Worm (Caenorhabditis elegans) whole organism, L2 larva: ENCODE results near the gene cyp-33E1.

ENCODE experiments used
- C34F6.9 ChIP-seq: fragments of 150-350 bp; optimal IDR thresholded peaks from 2 replicates; lab custom pipeline; 2014; ENCODE audit warnings: missing biosample characterization, missing genetic modification characterization
- R02D3.7 ChIP-seq: fragments of 150-350 bp; optimal IDR thresholded peaks from 2 replicates; lab custom pipeline; 2014; ENCODE audit warnings: missing biosample characterization, missing genetic modification characterization
- ZK546.5 ChIP-seq: sonication (generic microtip); optimal IDR thresholded peaks from 2 replicates; lab custom pipeline; 2017; ENCODE audit warnings: missing biosample characterization, missing genetic modification characterization
- alr-1 ChIP-seq: fragments of 150-350 bp; optimal IDR thresholded peaks from 2 replicates; lab custom pipeline; 2014; ENCODE audit warnings: missing biosample characterization, missing genetic modification characterization
- aly-2 ChIP-seq: fragments of 150-350 bp; optimal IDR thresholded peaks from 2 replicates; lab custom pipeline; 2014; ENCODE audit warnings: missing biosample characterization, missing genetic modification characterization
- ama-1 ChIP-seq: fragments of 150-350 bp; optimal IDR thresholded peaks from 2 replicates; lab custom pipeline; 2018; ENCODE audit warnings: inconsistent platforms
- blmp-1 ChIP-seq: sonication (generic microtip); optimal IDR thresholded peaks from 2 replicates; lab custom pipeline; 2017; ENCODE audit warnings: missing genetic modification characterization, mild to moderate bottlenecking, missing compliant biosample characterization, antibody characterized with exemption, moderate library complexity; ENCODE audit not compliant: insufficient read depth
- ceh-82 ChIP-seq: fragments of 150-350 bp; optimal IDR thresholded peaks from 2 replicates; lab custom pipeline; 2014; ENCODE audit warnings: missing biosample characterization, missing genetic modification characterization
- crh-2 ChIP-seq: sonication (generic microtip); optimal IDR thresholded peaks from 2 replicates; lab custom pipeline; 2017; ENCODE audit warnings: missing biosample characterization, missing genetic modification characterization
- dmd-4 ChIP-seq: sonication (generic microtip); optimal IDR thresholded peaks from 2 replicates; lab custom pipeline; 2017; ENCODE audit warnings: missing biosample characterization, missing genetic modification characterization
- egl-27 ChIP-seq: sonication (generic microtip); optimal IDR thresholded peaks from 3 replicates; lab custom pipeline; 2017; ENCODE audit warnings: missing biosample characterization, missing genetic modification reagents, missing genetic modification characterization
- fos-1 ChIP-seq: fragments of 150-350 bp; optimal IDR thresholded peaks from 2 replicates; lab custom pipeline; 2014; ENCODE audit warnings: missing biosample characterization, missing genetic modification characterization
- gmeb-1 ChIP-seq: fragments of 150-350 bp; optimal IDR thresholded peaks from 2 replicates; lab custom pipeline; 2014; ENCODE audit warnings: missing biosample characterization, missing genetic modification characterization
- lin-13 ChIP-seq: fragments of 150-350 bp; optimal IDR thresholded peaks from 2 replicates; lab custom pipeline; 2014; ENCODE audit warnings: missing biosample characterization, missing genetic modification reagents, missing genetic modification characterization
- lin-39 ChIP-seq: fragments of 150-350 bp; optimal IDR thresholded peaks from 2 replicates; lab custom pipeline; 2014; ENCODE audit warnings: missing biosample characterization, missing genetic modification reagents, missing genetic modification characterization
- lsy-2 ChIP-seq, 2 experiments: fragments of 150-350 bp in 1 of 2; sonication (generic microtip) in 1 of 2; optimal IDR thresholded peaks; 2 replicates each; lab custom pipeline; 2014 to 2017; ENCODE audit warnings: missing biosample characterization in 2 of 2, missing genetic modification characterization in 2 of 2
- mab-5 ChIP-seq: fragments of 150-350 bp; optimal IDR thresholded peaks from 2 replicates; lab custom pipeline; 2014; ENCODE audit warnings: missing biosample characterization, missing genetic modification characterization
- nhr-10 ChIP-seq: sonication (generic microtip); optimal IDR thresholded peaks from 2 replicates; lab custom pipeline; 2017; ENCODE audit warnings: missing biosample characterization, missing genetic modification characterization
- nhr-11 ChIP-seq: fragments of 150-350 bp; optimal IDR thresholded peaks from 2 replicates; lab custom pipeline; 2014; ENCODE audit warnings: missing biosample characterization, missing genetic modification characterization
- nhr-129 ChIP-seq: fragments of 150-350 bp; optimal IDR thresholded peaks from 2 replicates; lab custom pipeline; 2014; ENCODE audit warnings: missing biosample characterization, missing genetic modification characterization
- nhr-21 ChIP-seq: fragments of 150-350 bp; optimal IDR thresholded peaks from 2 replicates; lab custom pipeline; 2014; ENCODE audit warnings: missing biosample characterization, missing genetic modification characterization
- nhr-25 ChIP-seq: fragments of 150-350 bp; sonication (generic microtip); optimal IDR thresholded peaks from 3 replicates; lab custom pipeline; 2014; ENCODE audit warnings: missing biosample characterization, missing genetic modification characterization
- nhr-6 ChIP-seq: fragments of 150-350 bp; optimal IDR thresholded peaks from 2 replicates; lab custom pipeline; 2014; ENCODE audit warnings: missing biosample characterization, missing genetic modification characterization
- sma-9 ChIP-seq, 2 experiments: fragments of 150-350 bp in 1 of 2; sonication (generic microtip) in 1 of 2; optimal IDR thresholded peaks; 2 replicates each; lab custom pipeline; 2014 to 2016; ENCODE audit warnings: missing genetic modification characterization in 2 of 2, mild to moderate bottlenecking in 1 of 2, missing biosample characterization in 1 of 2, missing compliant biosample characterization in 1 of 2, missing genetic modification reagents in 1 of 2, moderate library complexity in 1 of 2
- snpc-4 ChIP-seq: fragments of 150-350 bp; optimal IDR thresholded peaks from 2 replicates; lab custom pipeline; 2014; ENCODE audit warnings: missing biosample characterization, missing genetic modification characterization
- unc-39 ChIP-seq: fragments of 150-350 bp; optimal IDR thresholded peaks from 2 replicates; lab custom pipeline; 2014; ENCODE audit warnings: missing biosample characterization, missing genetic modification characterization
- unc-55 ChIP-seq: fragments of 150-350 bp; sonication (generic microtip); optimal IDR thresholded peaks from 3 replicates; lab custom pipeline; 2014; ENCODE audit warnings: missing biosample characterization, missing genetic modification reagents, missing genetic modification characterization
- unc-62 ChIP-seq: fragments of 150-350 bp; optimal IDR thresholded peaks from 2 replicates; lab custom pipeline; 2014; ENCODE audit warnings: missing biosample characterization, missing genetic modification reagents, missing genetic modification characterization
- zag-1 ChIP-seq: fragments of 150-350 bp; optimal IDR thresholded peaks from 2 replicates; lab custom pipeline; 2014; ENCODE audit warnings: missing biosample characterization, missing genetic modification characterization
- ztf-1 ChIP-seq: fragments of 200-800 bp; sonication (Bioruptor generic); conservative IDR thresholded peaks from 2 replicates; pipeline ENCODE4 v1.3.6; 2022; ENCODE audit warnings: missing genetic modification characterization, missing compliant biosample characterization

cyp-33E1 gene

ce11 chrIV:8620102-8620733, 28.2 kb downstream of the cyp-33E1 start, which contains the start of gene lin-49 (continued):
- TF ChIP-seq sma-9 (GFP tag; optimal IDR thresholded peaks at IDR 0.05; lab: Kevin White, UChicago) (peak; percentile 81), sma-9 (tag; optimal IDR thresholded peaks at IDR 0.05; lab: Kevin White, UChicago) (no peak), lin-39 (tag; lab: Kevin White, UChicago) (no peak), unc-39 (tag; lab: Kevin White, UChicago) (no peak), alr-1 (tag; lab: Kevin White, UChicago) (no peak), gmeb-1 (peak; percentile 15), nhr-21 (tag; lab: Kevin White, UChicago) (peak; percentile 60), nhr-25 (tag; lab: Kevin White, UChicago) (peak; percentile 74), ceh-82 (no peak)

- TF ChIP-seq lsy-2 (tag; optimal IDR thresholded peaks at IDR 0.05; lab: Kevin White, UChicago) (peak in 1 of 2 experiments; percentile 35), R02D3.7 (tag; lab: Kevin White, UChicago) (no peak), C34F6.9 (peak; percentile 51), unc-55 (peak; percentile 46)
- TF ChIP-seq, all 48 proteins: peak for 3
These were observed 29.7 kb downstream of the cyp-33E1 start, which contains the start of gene F42A9.8 for ce11 chrIV:8618698-8619097. Gene F42A9.8, minus strand, starts transcription at chrIV:8618785.

DNA sequence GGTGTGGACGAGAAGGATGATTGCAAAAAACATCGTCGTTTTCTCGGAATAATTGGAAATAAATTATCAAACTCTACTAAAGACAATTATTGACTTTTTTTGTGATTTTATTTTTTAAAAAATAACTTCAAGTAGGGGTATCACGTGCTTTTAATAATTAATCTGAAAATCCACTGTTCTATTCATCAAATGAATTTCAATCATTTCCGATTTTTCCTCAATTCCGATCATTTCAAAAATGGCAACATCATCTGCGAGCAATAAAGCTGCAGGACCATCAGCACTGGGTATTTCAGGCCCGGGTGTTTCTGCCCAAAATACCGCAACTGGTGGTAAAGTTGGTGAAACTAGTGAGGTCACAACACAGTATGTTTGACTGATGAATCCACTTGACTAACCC, 31.4 kb downstream of the cyp-33E1 start, which contains the start of the genes F42A9.7 and F42A9.3:
Gene F42A9.7 (minus strand): TSS at position 101 of the 400 bp plus-strand sequence.
Gene F42A9.3 (plus strand): TSS at position 214 of the 400 bp plus-strand sequence.
- TF ChIP-seq unc-62 (GFP tag; lab: Kevin White, UChicago) (no peak), snpc-4 (tag; lab: Kevin White, UChicago) (no peak)

- no peak for TF ChIP-seq zag-1 (tag; lab: Kevin White, UChicago)
- no peak for TF ChIP-seq nhr-6 (tag; lab: Kevin White, UChicago)
- TF ChIP-seq, all 48 proteins: peak for 0
These were observed 33.1 kb downstream of the cyp-33E1 start for ce11 chrIV:8615314-8615713.

DNA sequence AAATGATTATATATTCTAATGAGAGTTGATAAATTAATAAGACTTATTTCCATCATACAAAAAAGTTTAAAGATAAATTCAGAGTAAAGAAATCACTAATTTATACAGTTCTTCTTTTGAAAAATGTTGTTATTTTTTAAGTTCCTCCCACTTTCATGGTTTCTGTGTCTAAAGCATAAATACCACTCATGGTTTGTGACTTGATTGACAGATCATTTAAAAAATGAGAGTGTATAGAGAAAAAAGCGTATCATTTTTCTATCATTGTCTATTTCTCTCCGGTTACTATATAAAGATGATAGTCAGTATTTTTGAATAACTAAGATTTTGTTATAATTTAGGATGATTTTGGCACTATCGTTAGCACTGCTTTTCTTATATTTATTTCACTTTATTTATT, 33.7 kb downstream of the cyp-33E1 start, which contains the start of gene cyp-33E3:
Gene cyp-33E3 (plus strand): TSS at position 316 of the 400 bp plus-strand sequence.
- peak; percentile 40 for TF ChIP-seq fos-1 (tag; lab: Kevin White, UChicago)
- TF ChIP-seq nhr-21 (tag; lab: Kevin White, UChicago): no peak
- TF ChIP-seq zag-1 (tag; lab: Kevin White, UChicago): no peak
- no peak for TF ChIP-seq lsy-2 (tag; optimal IDR thresholded peaks at IDR 0.05; lab: Kevin White, UChicago)
- TF ChIP-seq nhr-11: no peak
- TF ChIP-seq egl-27 (tag; lab: Kevin White, UChicago): no peak
- no peak for TF ChIP-seq lin-39 (tag; lab: Kevin White, UChicago)

ce11 chrIV:8611886-8612542, 36.4 kb downstream of the cyp-33E1 start, which contains the start of the genes F42A9.17 and cyp-33E2:
Gene F42A9.17, minus strand, starts transcription at chrIV:8611936.
Gene cyp-33E2, plus strand, starts transcription at chrIV:8612334.
- TF ChIP-seq gmeb-1 (peak; percentile 21), fos-1 (tag; lab: Kevin White, UChicago) (peak; percentile 93), lin-13 (GFP tag; lab: Kevin White, UChicago) (no peak), snpc-4 (tag; lab: Kevin White, UChicago) (no peak), C34F6.9 (no peak), ztf-1 (GFP tag; lab: Robert Waterston, UW) (no peak), sma-9 (GFP tag; optimal IDR thresholded peaks at IDR 0.05; lab: Kevin White, UChicago) (peak; percentile 12), sma-9 (tag; optimal IDR thresholded peaks at IDR 0.05; lab: Kevin White, UChicago) (no peak), nhr-10 (tag; lab: Kevin White, UChicago) (no peak), lin-39 (tag; lab: Kevin White, UChicago) (no peak), aly-2 (no peak), dmd-4 (tag; lab: Kevin White, UChicago) (no peak), crh-2 (tag; lab: Kevin White, UChicago) (peak; percentile 35), ZK546.5 (no peak)

DNA sequence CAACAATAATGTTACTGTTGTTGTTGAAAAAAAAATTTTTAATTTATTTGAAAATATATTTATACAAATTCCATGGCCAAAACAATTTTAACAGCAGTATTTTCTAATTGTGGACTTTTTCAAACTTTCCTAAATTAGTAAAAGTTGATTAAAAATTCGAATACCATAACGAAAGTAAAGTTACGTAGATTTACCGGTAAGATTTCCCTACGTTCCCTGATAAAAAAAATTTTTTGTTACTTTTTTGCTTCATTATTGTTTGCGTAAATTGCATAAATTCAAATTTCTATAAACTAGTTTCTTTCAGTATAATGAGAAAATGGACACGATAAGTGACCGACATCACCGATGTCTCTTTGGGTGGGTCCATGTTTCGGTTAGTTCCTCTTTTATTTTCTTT, 39.5 kb downstream of the cyp-33E1 start, which contains the start of gene F42A9.6:
Gene F42A9.6 (plus strand): TSS at position 301 of the 400 bp plus-strand sequence.
- no peak for TF ChIP-seq ama-1 (lab: Kevin White, UChicago)
- TF ChIP-seq mab-5 (tag; lab: Kevin White, UChicago): no peak
- no peak for TF ChIP-seq blmp-1
- TF ChIP-seq alr-1 (tag; lab: Kevin White, UChicago): no peak
- TF ChIP-seq nhr-129 (tag; lab: Kevin White, UChicago): no peak
- no peak for TF ChIP-seq egl-27 (tag; lab: Kevin White, UChicago)
